Worm (Caenorhabditis elegans) whole organism, young adult: ENCODE results near the gene Y43F8C.5.

Experiments used
- B0019.2 ChIP-seq: fragments of 200-800 bp; sonication (Bioruptor generic); conservative IDR thresholded peaks from 2 replicates; pipeline ENCODE4 v1.3.6; 2022; ENCODE audit warnings: missing genetic modification reagents, missing genetic modification characterization, missing compliant biosample characterization
- B0035.1 ChIP-seq: sonication (generic microtip); optimal IDR thresholded peaks from 2 replicates; lab custom pipeline; 2016; ENCODE audit warnings: missing genetic modification characterization, mild to moderate bottlenecking, missing compliant biosample characterization, missing genotype, missing genetic modification reagents
- B0261.1 ChIP-seq: sonication (generic microtip); optimal IDR thresholded peaks from 2 replicates; lab custom pipeline; 2016; ENCODE audit warnings: mild to moderate bottlenecking, missing genetic modification characterization, moderate library complexity, missing compliant biosample characterization
- B0336.3 ChIP-seq: fragments of 200-800 bp; sonication (Bioruptor generic); IDR thresholded peaks from 2 replicates; pipeline ENCODE4 v1.3.6; 2022; ENCODE audit warnings: missing genetic modification characterization, missing compliant biosample characterization
- C06A6.2 ChIP-seq: fragments of 200-800 bp; sonication (Bioruptor generic); conservative IDR thresholded peaks from 2 replicates; pipeline ENCODE4 v1.3.6; 2022; ENCODE audit warnings: missing genetic modification characterization, missing compliant biosample characterization
- F49E8.2 ChIP-seq: sonication (generic microtip); optimal IDR thresholded peaks from 3 replicates; lab custom pipeline; 2017; ENCODE audit warnings: missing genetic modification characterization, mild to moderate bottlenecking, missing compliant biosample characterization, antibody characterized with exemption, moderate library complexity; ENCODE audit not compliant: insufficient read depth
- Y53G8AR.9 ChIP-seq: fragments of 200-800 bp; sonication (Bioruptor generic); conservative IDR thresholded peaks from 2 replicates; pipeline ENCODE4 v1.3.6; 2022; ENCODE audit warnings: missing genetic modification reagents, missing genetic modification characterization, missing compliant biosample characterization
- Y67H2A.10 ChIP-seq: fragments of 200-800 bp; sonication (Bioruptor generic); conservative IDR thresholded peaks from 2 replicates; pipeline ENCODE4 v1.3.6; 2022; ENCODE audit warnings: missing genetic modification reagents, missing genetic modification characterization, missing compliant biosample characterization
- Y95B8A.8 ChIP-seq: fragments of 200-800 bp; sonication (Bioruptor generic); IDR thresholded peaks from 2 replicates; pipeline ENCODE4 v1.3.6; 2022; ENCODE audit warnings: missing genetic modification reagents, missing genetic modification characterization, missing compliant biosample characterization
- ama-1 ChIP-seq, 3 experiments: fragments of 150-350 bp in 1 of 3; sonication (generic microtip) in 2 of 3; optimal IDR thresholded peaks; 2 replicates each; lab custom pipeline; 2014 to 2018; ENCODE audit warnings: missing biosample characterization in 2 of 3, missing genetic modification characterization in 2 of 3, missing genetic modification reagents in 2 of 3
- aptf-2 ChIP-seq: fragments of 200-800 bp; sonication (Bioruptor generic); conservative IDR thresholded peaks from 2 replicates; pipeline ENCODE4 v1.3.6; 2022; ENCODE audit warnings: missing genetic modification reagents, missing genetic modification characterization, missing compliant biosample characterization
- atf-7 ChIP-seq: sonication (generic microtip); optimal IDR thresholded peaks from 2 replicates; lab custom pipeline; 2017; ENCODE audit warnings: mild to moderate bottlenecking, missing genetic modification characterization, missing compliant biosample characterization
- attf-5 ChIP-seq: fragments of 200-800 bp; sonication (Bioruptor generic); optimal IDR thresholded peaks from 2 replicates; lab custom pipeline; 2018; ENCODE audit warnings: mild to moderate bottlenecking, missing genetic modification characterization, missing compliant biosample characterization
- cebp-2 ChIP-seq: fragments of 200-800 bp; sonication (Bioruptor generic); IDR thresholded peaks from 2 replicates; pipeline ENCODE4 v1.3.6; 2022; ENCODE audit warnings: missing genetic modification characterization, missing compliant biosample characterization
- ceh-100 ChIP-seq: fragments of 200-800 bp; sonication (Bioruptor generic); IDR thresholded peaks from 2 replicates; pipeline ENCODE4 v1.3.6; 2022; ENCODE audit warnings: missing genetic modification reagents, missing genetic modification characterization, missing compliant biosample characterization
- ceh-27 ChIP-seq: fragments of 200-800 bp; sonication (Bioruptor generic); optimal IDR thresholded peaks from 2 replicates; lab custom pipeline; 2018; ENCODE audit warnings: mild to moderate bottlenecking, missing genetic modification characterization, moderate library complexity, missing compliant biosample characterization
- die-1 ChIP-seq: sonication (generic microtip); optimal IDR thresholded peaks from 2 replicates; lab custom pipeline; 2016; ENCODE audit warnings: missing genotype, mild to moderate bottlenecking, missing genetic modification characterization, missing compliant biosample characterization
- egrh-3 ChIP-seq: fragments of 200-800 bp; sonication (Bioruptor generic); IDR thresholded peaks from 2 replicates; pipeline ENCODE4 v1.3.6; 2022; ENCODE audit warnings: missing genetic modification reagents, missing genetic modification characterization, missing compliant biosample characterization
- ets-4 ChIP-seq: fragments of 200-800 bp; sonication (Bioruptor generic); optimal IDR thresholded peaks from 2 replicates; lab custom pipeline; 2018; ENCODE audit warnings: mild to moderate bottlenecking, missing genetic modification characterization, missing compliant biosample characterization
- fkh-3 ChIP-seq: sonication (generic microtip); optimal IDR thresholded peaks from 2 replicates; lab custom pipeline; 2016; ENCODE audit warnings: mild to moderate bottlenecking, missing genetic modification characterization, missing compliant biosample characterization
- hlh-12 ChIP-seq: sonication (generic microtip); optimal IDR thresholded peaks from 2 replicates; lab custom pipeline; 2016; ENCODE audit warnings: missing genetic modification characterization, missing compliant biosample characterization
- hmg-1.2 ChIP-seq: fragments of 200-800 bp; sonication (Bioruptor generic); IDR thresholded peaks from 2 replicates; pipeline ENCODE4 v1.3.6; 2022; ENCODE audit warnings: missing genetic modification reagents, missing genetic modification characterization, missing compliant biosample characterization
- hrde-1 ChIP-seq: sonication (generic microtip); optimal IDR thresholded peaks from 2 replicates; lab custom pipeline; 2016; ENCODE audit warnings: missing genetic modification characterization, mild to moderate bottlenecking, missing compliant biosample characterization, moderate library complexity, missing genotype, missing genetic modification reagents, borderline replicate concordance
- hsf-1 ChIP-seq: fragments of 200-800 bp; sonication (Bioruptor generic); IDR thresholded peaks from 2 replicates; pipeline ENCODE4 v1.3.6; 2022; ENCODE audit warnings: missing genetic modification reagents, missing genetic modification characterization, missing compliant biosample characterization
- let-526 ChIP-seq: fragments of 200-800 bp; sonication (Bioruptor generic); IDR thresholded peaks from 2 replicates; pipeline ENCODE4 v1.3.6; 2022; ENCODE audit warnings: missing genetic modification reagents, missing genetic modification characterization, missing compliant biosample characterization
- let-607 ChIP-seq, 2 experiments: fragments of 200-800 bp in 1 of 2; sonication (Bioruptor generic) in 1 of 2; sonication (generic microtip) in 1 of 2; optimal IDR thresholded peaks; 2 replicates each; lab custom pipeline; 2016 to 2018; ENCODE audit warnings: mild to moderate bottlenecking in 2 of 2, missing compliant biosample characterization in 2 of 2, missing genetic modification characterization in 2 of 2, moderate library complexity in 2 of 2, missing genotype in 1 of 2
- lin-26 ChIP-seq: fragments of 200-800 bp; sonication (Bioruptor generic); IDR thresholded peaks from 2 replicates; pipeline ENCODE4 v1.3.6; 2022; ENCODE audit warnings: missing genetic modification reagents, missing genetic modification characterization, missing compliant biosample characterization
- lin-35 ChIP-seq, 3 experiments: fragments of 150-350 bp in 2 of 3; sonication (generic microtip) in 1 of 3; optimal IDR thresholded peaks; 2 replicates each; lab custom pipeline; 2014 to 2018; ENCODE audit warnings: missing biosample characterization in 3 of 3, missing genetic modification characterization in 3 of 3, missing genetic modification reagents in 3 of 3
- lsl-1 ChIP-seq: fragments of 200-800 bp; sonication (Bioruptor generic); optimal IDR thresholded peaks from 2 replicates; lab custom pipeline; 2018; ENCODE audit warnings: mild to moderate bottlenecking, missing genetic modification characterization, moderate library complexity, missing compliant biosample characterization
- lsy-27 ChIP-seq: sonication (generic microtip); optimal IDR thresholded peaks from 2 replicates; lab custom pipeline; 2017; ENCODE audit warnings: missing genetic modification characterization, mild to moderate bottlenecking, missing compliant biosample characterization, antibody characterized with exemption, missing genotype, borderline replicate concordance; ENCODE audit not compliant: insufficient read depth
- madf-3 ChIP-seq: fragments of 200-800 bp; sonication (Bioruptor generic); IDR thresholded peaks from 2 replicates; pipeline ENCODE4 v1.3.6; 2022; ENCODE audit warnings: missing genetic modification reagents, missing genetic modification characterization, missing compliant biosample characterization
- mxl-1 ChIP-seq: sonication (generic microtip); optimal IDR thresholded peaks from 2 replicates; lab custom pipeline; 2016; ENCODE audit warnings: missing genetic modification characterization, missing compliant biosample characterization
- nhr-179 ChIP-seq: sonication (generic microtip); optimal IDR thresholded peaks from 2 replicates; lab custom pipeline; 2016; ENCODE audit warnings: mild to moderate bottlenecking, missing genetic modification characterization, missing compliant biosample characterization
- rcor-1 ChIP-seq: fragments of 200-800 bp; sonication (Bioruptor generic); IDR thresholded peaks from 2 replicates; pipeline ENCODE4 v1.3.6; 2022; ENCODE audit warnings: missing genetic modification reagents, missing genetic modification characterization, missing compliant biosample characterization
- sdz-38 ChIP-seq: sonication (generic microtip); optimal IDR thresholded peaks from 2 replicates; lab custom pipeline; 2016; ENCODE audit warnings: missing genotype, missing genetic modification characterization, missing compliant biosample characterization
- sea-2 ChIP-seq: fragments of 200-800 bp; sonication (Bioruptor generic); IDR thresholded peaks from 2 replicates; pipeline ENCODE4 v1.3.6; 2022; ENCODE audit warnings: missing genetic modification characterization, missing compliant biosample characterization
- snpc-1.3 ChIP-seq: sonication (generic microtip); optimal IDR thresholded peaks from 2 replicates; lab custom pipeline; 2017; ENCODE audit warnings: missing genetic modification characterization, mild to moderate bottlenecking, missing compliant biosample characterization, antibody characterized with exemption, moderate library complexity, missing genotype, missing genetic modification reagents; ENCODE audit not compliant: insufficient read depth
- somi-1 ChIP-seq: fragments of 200-800 bp; sonication (Bioruptor generic); optimal IDR thresholded peaks from 2 replicates; lab custom pipeline; 2018; ENCODE audit warnings: mild to moderate bottlenecking, missing genetic modification characterization, missing compliant biosample characterization
- tbx-9 ChIP-seq: sonication (generic microtip); optimal IDR thresholded peaks from 2 replicates; lab custom pipeline; 2016; ENCODE audit warnings: borderline replicate concordance, missing genetic modification characterization, inconsistent platforms, missing compliant biosample characterization
- tlf-1 ChIP-seq: fragments of 200-800 bp; sonication (Bioruptor generic); optimal IDR thresholded peaks from 2 replicates; lab custom pipeline; 2018; ENCODE audit warnings: mild to moderate bottlenecking, missing genetic modification characterization, missing compliant biosample characterization
- unc-130 ChIP-seq: sonication (generic microtip); optimal IDR thresholded peaks from 2 replicates; lab custom pipeline; 2016; ENCODE audit warnings: missing genetic modification reagents, missing genetic modification characterization, missing compliant biosample characterization
- xnd-1 ChIP-seq: sonication (generic microtip); optimal IDR thresholded peaks from 2 replicates; lab custom pipeline; 2016; ENCODE audit warnings: missing genotype, missing genetic modification reagents, missing genetic modification characterization, missing compliant biosample characterization
- zfh-2 ChIP-seq: fragments of 200-800 bp; sonication (Bioruptor generic); conservative IDR thresholded peaks from 2 replicates; pipeline ENCODE4 v1.3.6; 2022; ENCODE audit warnings: missing genetic modification reagents, missing genetic modification characterization, missing compliant biosample characterization
- zim-3 ChIP-seq: sonication (generic microtip); optimal IDR thresholded peaks from 2 replicates; lab custom pipeline; 2017; ENCODE audit warnings: mild to moderate bottlenecking, missing genetic modification characterization, moderate library complexity, missing compliant biosample characterization
- ztf-18 ChIP-seq: sonication (generic microtip); optimal IDR thresholded peaks from 2 replicates; lab custom pipeline; 2016; ENCODE audit warnings: missing genotype, mild to moderate bottlenecking, missing genetic modification characterization, missing compliant biosample characterization
- ztf-28 ChIP-seq: fragments of 200-800 bp; sonication (Bioruptor generic); IDR thresholded peaks from 2 replicates; pipeline ENCODE4 v1.3.6; 2022; ENCODE audit warnings: missing genetic modification reagents, missing genetic modification characterization, missing compliant biosample characterization
- ztf-6 ChIP-seq: fragments of 200-800 bp; sonication (Bioruptor generic); IDR thresholded peaks from 2 replicates; pipeline ENCODE4 v1.3.6; 2022; ENCODE audit warnings: missing genetic modification reagents, missing genetic modification characterization, missing compliant biosample characterization

The Y43F8C.5 gene

DNA sequence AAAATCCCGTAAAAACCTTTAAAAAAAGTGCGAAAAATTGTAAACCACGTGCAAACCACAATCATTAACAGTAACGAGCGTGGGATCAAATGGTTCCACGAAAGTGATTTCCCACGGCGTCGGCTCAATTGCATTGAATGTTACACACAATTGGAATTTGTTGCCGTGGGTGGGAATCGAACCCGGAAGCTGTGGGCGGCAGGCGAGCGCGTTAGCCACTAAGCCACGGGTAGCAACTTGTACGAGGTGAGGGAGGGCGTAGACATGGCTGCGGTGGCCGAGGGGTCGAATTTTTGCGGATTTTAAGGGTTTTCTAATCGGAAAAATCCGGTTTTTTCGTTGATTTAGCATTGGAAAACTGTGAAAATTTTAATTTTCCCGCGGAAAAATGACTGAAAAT, 10.6 kb upstream of the Y43F8C.5 start (continued):
- peak; percentile 92 for TF ChIP-seq ets-4 (GFP tag; lab: Kevin White, UChicago)
- TF ChIP-seq sea-2 (GFP tag; lab: Robert Waterston, UW), result peak; percentile 73
- TF ChIP-seq atf-7, result peak; percentile 80
- peak in 1 of 3 experiments; percentile 74 for TF ChIP-seq lin-35 (GFP tag; optimal IDR thresholded peaks at IDR 0.05; lab: Kevin White, UChicago)
- TF ChIP-seq Y67H2A.10 (GFP tag; lab: Robert Waterston, UW), result peak; percentile 53; the same call in 1 of the 2 replicates
- TF ChIP-seq hrde-1 (tag; lab: Kevin White, UChicago), result peak; percentile 95
- TF ChIP-seq zfh-2 (GFP tag; lab: Robert Waterston, UW), result peak; percentile 94
- peak; percentile 98 for TF ChIP-seq B0261.1
- peak; percentile 93 for TF ChIP-seq B0336.3 (GFP tag; lab: Robert Waterston, UW)
- peak; percentile 50 for TF ChIP-seq sdz-38 (tag; lab: Kevin White, UChicago)
- peak; percentile 88 for TF ChIP-seq unc-130 (GFP tag; lab: Kevin White, UChicago)
- peak; percentile 77 for TF ChIP-seq B0035.1 (tag; lab: Kevin White, UChicago)
- TF ChIP-seq somi-1 (GFP tag; lab: Kevin White, UChicago), result peak; percentile 70
- TF ChIP-seq fkh-3 (tag; lab: Kevin White, UChicago), result peak; percentile 75
- TF ChIP-seq madf-3, result no peak; the same call in 1 of the 2 replicates
- peak; percentile 86 for TF ChIP-seq mxl-1 (tag; lab: Kevin White, UChicago)
- TF ChIP-seq zim-3 (tag; lab: Kevin White, UChicago), result peak; percentile 86
- peak; percentile 92 for TF ChIP-seq rcor-1
- no peak for TF ChIP-seq tlf-1 (GFP tag; lab: Kevin White, UChicago)
- TF ChIP-seq xnd-1 (tag; lab: Kevin White, UChicago), result peak; percentile 24
- peak; percentile 72 to 74 for TF ChIP-seq let-607 (tag; optimal IDR thresholded peaks at IDR 0.05; lab: Kevin White, UChicago)
- no peak for TF ChIP-seq ama-1 (optimal IDR thresholded peaks at IDR 0.05; lab: Kevin White, UChicago)
- peak; percentile 79 to 89 for TF ChIP-seq ama-1 (GFP tag; optimal IDR thresholded peaks at IDR 0.05; lab: Kevin White, UChicago)
- TF ChIP-seq tbx-9 (tag; lab: Kevin White, UChicago), result peak; percentile 65
- TF ChIP-seq hsf-1 (GFP tag; lab: Robert Waterston, UW), result peak; percentile 78
- peak; percentile 94 for TF ChIP-seq F49E8.2 (tag; lab: Kevin White, UChicago)
- peak; percentile 89 for TF ChIP-seq lsy-27 (tag; lab: Kevin White, UChicago)
- peak; percentile 94 for TF ChIP-seq snpc-1.3 (tag; lab: Kevin White, UChicago)
- TF ChIP-seq B0019.2 (GFP tag; lab: Robert Waterston, UW), result no peak; the same call in 1 of the 2 replicates
- TF ChIP-seq die-1, result peak; percentile 94
- TF ChIP-seq egrh-3, result peak; percentile 74
- peak; percentile 82 for TF ChIP-seq hmg-1.2
- peak; percentile 50 for TF ChIP-seq nhr-179
- TF ChIP-seq C06A6.2 (GFP tag; lab: Robert Waterston, UW), result peak; percentile 73
- peak; percentile 94 for TF ChIP-seq Y53G8AR.9
- peak; percentile 51; the same call in 1 of the 2 replicates for TF ChIP-seq aptf-2
- TF ChIP-seq lin-26 (GFP tag; lab: Robert Waterston, UW), result peak; percentile 92
- TF ChIP-seq lsl-1 (GFP tag; lab: Kevin White, UChicago), result peak; percentile 77
- 0 out of 2 replicates have a peak, but pooled peaks have one; percentile 69 for TF ChIP-seq ztf-6 (GFP tag; lab: Robert Waterston, UW)
- peak; percentile 84 for TF ChIP-seq let-526
- peak; percentile 92 for TF ChIP-seq cebp-2
- peak; percentile 83 for TF ChIP-seq ztf-18 (tag; lab: Kevin White, UChicago)
- TF ChIP-seq Y95B8A.8 (GFP tag; lab: Robert Waterston, UW), result peak; percentile 81; the same call in 1 of the 2 replicates
- TF ChIP-seq ztf-28, result peak; percentile 75; the same call in 1 of the 2 replicates
- peak; percentile 57; the same call in 1 of the 2 replicates for TF ChIP-seq ceh-100 (GFP tag; lab: Robert Waterston, UW)
- TF ChIP-seq hlh-12 (tag; lab: Kevin White, UChicago), result no peak
- peak; percentile 91 for TF ChIP-seq ceh-27 (GFP tag; lab: Kevin White, UChicago)
- TF ChIP-seq attf-5, result peak; percentile 76
